Worm (Caenorhabditis elegans): ENCODE measurements around the gene erp-44.2.

Gene erp-44.2

DNA sequence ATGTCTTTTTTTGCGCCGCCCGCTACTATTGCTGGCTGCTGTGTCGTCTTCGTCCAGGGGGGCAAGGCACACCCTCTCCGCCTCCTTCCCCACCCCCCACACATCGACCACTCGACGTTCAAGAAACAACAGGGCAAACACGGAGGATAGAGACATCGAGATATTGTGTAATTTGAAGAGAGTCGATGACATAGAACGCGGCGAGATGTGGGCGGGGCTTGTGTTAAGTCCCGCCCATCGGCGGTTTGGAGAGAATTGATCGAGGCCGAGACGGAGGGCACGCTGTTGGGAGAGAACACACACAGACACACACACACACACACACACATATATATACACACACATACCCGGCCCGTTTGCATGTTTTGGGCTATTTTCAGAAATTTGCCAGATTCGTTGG, 11.1 kb upstream of the erp-44.2 start (continued):
- TF ChIP-seq B0035.1 (tag; optimal IDR thresholded peaks at IDR 0.05): no peak
- TF ChIP-seq ama-1 (optimal IDR thresholded peaks at IDR 0.05): no peak
- no peak for TF ChIP-seq ama-1 (GFP tag; optimal IDR thresholded peaks at IDR 0.05)
- TF ChIP-seq nhr-120 (GFP tag; IDR thresholded peaks at IDR 0.05): no peak
- TF ChIP-seq sea-2 (GFP tag; IDR thresholded peaks at IDR 0.05): no peak
- TF ChIP-seq zim-3 (tag; optimal IDR thresholded peaks at IDR 0.05): no peak
- TF ChIP-seq snpc-4 (GFP tag; optimal IDR thresholded peaks at IDR 0.05): no peak
- peak in 3 of 4 experiments; percentile 15 to 63 (median 54) for TF ChIP-seq snpc-4 (tag; optimal IDR thresholded peaks at IDR 0.05)
- peak; percentile 77 for TF ChIP-seq lin-40 (tag; optimal IDR thresholded peaks at IDR 0.05)
- peak; percentile 48 for TF ChIP-seq madf-10 (tag; optimal IDR thresholded peaks at IDR 0.05)
- no peak for TF ChIP-seq aptf-2 (GFP tag; conservative IDR thresholded peaks at IDR 0.05)
- no peak for TF ChIP-seq egl-18 (GFP tag; IDR thresholded peaks at IDR 0.05)
- no peak for TF ChIP-seq C06A6.2 (GFP tag; conservative IDR thresholded peaks at IDR 0.05)
- no peak for TF ChIP-seq aptf-3 (GFP tag; IDR thresholded peaks at IDR 0.05)
- no peak for TF ChIP-seq nhr-179 (tag; optimal IDR thresholded peaks at IDR 0.05)
- TF ChIP-seq snpc-3.4 (tag; optimal IDR thresholded peaks at IDR 0.05): no peak
- no peak for TF ChIP-seq hlh-12 (tag; optimal IDR thresholded peaks at IDR 0.05)
- peak; percentile 46 for TF ChIP-seq gei-17 (GFP tag; optimal IDR thresholded peaks at IDR 0.05)
- no peak for TF ChIP-seq F57C9.4 (tag; optimal IDR thresholded peaks at IDR 0.05)
- TF ChIP-seq die-1 (tag; optimal IDR thresholded peaks at IDR 0.05): peak; percentile 53
- TF ChIP-seq tbp1 (GFP tag; optimal IDR thresholded peaks at IDR 0.05): peak; percentile 30
- TF ChIP-seq lin-54 (GFP tag; optimal IDR thresholded peaks at IDR 0.05): peak; percentile 22
- TF ChIP-seq D2030.7 (GFP tag; IDR thresholded peaks at IDR 0.05): no peak
- peak; percentile 67 for TF ChIP-seq chd-7 (tag; optimal IDR thresholded peaks at IDR 0.05)
- TF ChIP-seq F39B2.1 (GFP tag; IDR thresholded peaks at IDR 0.05): no peak
- TF ChIP-seq lin-35 (GFP tag; optimal IDR thresholded peaks at IDR 0.05): peak in 1 of 3 experiments; percentile 58
- TF ChIP-seq nhr-80 (tag; optimal IDR thresholded peaks at IDR 0.05): peak; percentile 60
- TF ChIP-seq lin-26 (GFP tag; IDR thresholded peaks at IDR 0.05): peak; percentile 22; the same call in 1 of the 2 replicates
- TF ChIP-seq B0336.3 (GFP tag; IDR thresholded peaks at IDR 0.05): peak; percentile 79
- peak; percentile 51 for TF ChIP-seq lsy-27 (tag; optimal IDR thresholded peaks at IDR 0.05; ENCODE audit: borderline replicate concordance, insufficient read depth)
- peak; percentile 59; the same call in 1 of the 2 replicates for TF ChIP-seq Y56A3A.18 (GFP tag; IDR thresholded peaks at IDR 0.05)
- no peak for TF ChIP-seq lir-1 (GFP tag; conservative IDR thresholded peaks at IDR 0.05)
- no peak for TF ChIP-seq tbx-9 (tag; optimal IDR thresholded peaks at IDR 0.05; ENCODE audit: borderline replicate concordance)
- no peak for TF ChIP-seq him-1 (tag; optimal IDR thresholded peaks at IDR 0.05)
- TF ChIP-seq T26A5.8 (tag; optimal IDR thresholded peaks at IDR 0.05): no peak
- no peak for TF ChIP-seq xnd-1 (tag; optimal IDR thresholded peaks at IDR 0.05)
- TF ChIP-seq ceh-40 (GFP tag; IDR thresholded peaks at IDR 0.05): no peak
- no peak for TF ChIP-seq athp-1 (tag; optimal IDR thresholded peaks at IDR 0.05)
- no peak for TF ChIP-seq nfya-1 (tag; optimal IDR thresholded peaks at IDR 0.05; ENCODE audit: borderline replicate concordance, insufficient read depth)
- peak; percentile 77; the same call in 1 of the 2 replicates for TF ChIP-seq dox-1 (GFP tag; IDR thresholded peaks at IDR 0.05)
- TF ChIP-seq atf-7 (tag; optimal IDR thresholded peaks at IDR 0.05): peak; percentile 33
- TF ChIP-seq zfh-2 (GFP tag; conservative IDR thresholded peaks at IDR 0.05): peak; percentile 97
- TF ChIP-seq madf-6 (GFP tag; IDR thresholded peaks at IDR 0.05): no peak
- TF ChIP-seq sptf-2 (GFP tag; optimal IDR thresholded peaks at IDR 0.05): no peak
- no peak for TF ChIP-seq dpff-1 (tag; optimal IDR thresholded peaks at IDR 0.05)
- no peak for TF ChIP-seq F23B12.7 (tag; optimal IDR thresholded peaks at IDR 0.05; ENCODE audit: insufficient read depth)
- TF ChIP-seq F52B5.7 (tag; optimal IDR thresholded peaks at IDR 0.05): peak; percentile 78
- peak in 1 of 2 experiments; percentile 38 for TF ChIP-seq let-607 (tag; optimal IDR thresholded peaks at IDR 0.05)
- no peak for TF ChIP-seq let-526 (GFP tag; IDR thresholded peaks at IDR 0.05)
- no peak for TF ChIP-seq dpl-1 (GFP tag; optimal IDR thresholded peaks at IDR 0.05)

Data from whole organism, young adult.